Worm (Caenorhabditis elegans) whole organism, L3 larva: Measurements from ENCODE around the gene clec-2.

Experiments
- R02D3.7 ChIP-seq: fragments of 150-350 bp; optimal IDR thresholded peaks from 2 replicates; lab custom pipeline; 2014; ENCODE audit warnings: missing biosample characterization, missing genetic modification characterization
- ZK546.5 ChIP-seq: sonication (generic microtip); optimal IDR thresholded peaks from 2 replicates; lab custom pipeline; 2017; ENCODE audit warnings: missing biosample characterization, missing genetic modification characterization
- aly-2 ChIP-seq: fragments of 150-350 bp; optimal IDR thresholded peaks from 2 replicates; lab custom pipeline; 2014; ENCODE audit warnings: missing biosample characterization, missing genetic modification characterization
- ama-1 ChIP-seq: fragments of 150-350 bp; optimal IDR thresholded peaks from 2 replicates; lab custom pipeline; 2018
- ceh-16 ChIP-seq: sonication (generic microtip); optimal IDR thresholded peaks from 2 replicates; lab custom pipeline; 2017; ENCODE audit warnings: missing biosample characterization, missing genetic modification characterization
- ceh-82 ChIP-seq: fragments of 150-350 bp; optimal IDR thresholded peaks from 2 replicates; lab custom pipeline; 2014; ENCODE audit warnings: missing biosample characterization, missing genetic modification characterization
- ceh-9 ChIP-seq: sonication (generic microtip); optimal IDR thresholded peaks from 2 replicates; lab custom pipeline; 2018; ENCODE audit warnings: missing biosample characterization, missing genetic modification characterization
- daf-12 ChIP-seq: fragments of 150-350 bp; optimal IDR thresholded peaks from 2 replicates; lab custom pipeline; 2014; ENCODE audit warnings: missing biosample characterization, missing genetic modification reagents, missing genetic modification characterization
- egl-5 ChIP-seq: fragments of 150-350 bp; optimal IDR thresholded peaks from 2 replicates; lab custom pipeline; 2017; ENCODE audit warnings: missing biosample characterization, missing genetic modification reagents, missing genetic modification characterization, inconsistent platforms
- elt-1 ChIP-seq: fragments of 150-350 bp; optimal IDR thresholded peaks from 2 replicates; lab custom pipeline; 2014; ENCODE audit warnings: missing biosample characterization, missing genetic modification characterization
- elt-2 ChIP-seq: sonication (generic microtip); optimal IDR thresholded peaks from 2 replicates; lab custom pipeline; 2016; ENCODE audit warnings: missing genetic modification reagents, mild to moderate bottlenecking, missing genetic modification characterization, missing compliant biosample characterization
- elt-3 ChIP-seq, 3 experiments: fragments of 150-350 bp in 1 of 3; sonication (generic microtip) in 2 of 3; optimal IDR thresholded peaks; 2 replicates in 2 of 3; 4 replicates in 1 of 3; lab custom pipeline; 2014 to 2017; ENCODE audit warnings: missing biosample characterization in 3 of 3, missing genetic modification characterization in 3 of 3
- eor-1 ChIP-seq, 2 experiments: fragments of 150-350 bp; optimal IDR thresholded peaks; 2 replicates each; lab custom pipeline; 2014 to 2018; ENCODE audit warnings: missing biosample characterization in 2 of 2, missing genetic modification characterization in 2 of 2
- fkh-10 ChIP-seq: sonication (generic microtip); optimal IDR thresholded peaks from 2 replicates; lab custom pipeline; 2017; ENCODE audit warnings: missing biosample characterization, missing genetic modification reagents, missing genetic modification characterization
- fkh-2 ChIP-seq: fragments of 150-350 bp; optimal IDR thresholded peaks from 2 replicates; lab custom pipeline; 2014; ENCODE audit warnings: missing biosample characterization, missing genetic modification reagents, missing genetic modification characterization
- hmg-11 ChIP-seq: sonication (generic microtip); optimal IDR thresholded peaks from 2 replicates; lab custom pipeline; 2016; ENCODE audit warnings: missing genetic modification characterization, missing compliant biosample characterization
- jun-1 ChIP-seq: fragments of 150-350 bp; optimal IDR thresholded peaks from 2 replicates; lab custom pipeline; 2014; ENCODE audit warnings: missing biosample characterization, missing genetic modification reagents, missing genetic modification characterization
- lin-15B ChIP-seq: fragments of 150-350 bp; optimal IDR thresholded peaks from 2 replicates; lab custom pipeline; 2014; ENCODE audit warnings: missing biosample characterization, missing genetic modification characterization
- lin-39 ChIP-seq: fragments of 150-350 bp; optimal IDR thresholded peaks from 2 replicates; lab custom pipeline; 2018; ENCODE audit warnings: missing biosample characterization, missing genetic modification reagents, missing genetic modification characterization
- lsy-12 ChIP-seq: sonication (generic microtip); optimal IDR thresholded peaks from 2 replicates; lab custom pipeline; 2016; ENCODE audit warnings: mild to moderate bottlenecking, missing genetic modification characterization, missing compliant biosample characterization
- mdl-1 ChIP-seq: fragments of 150-350 bp; optimal IDR thresholded peaks from 2 replicates; lab custom pipeline; 2014; ENCODE audit warnings: missing biosample characterization, missing genetic modification characterization
- nhr-237 ChIP-seq: fragments of 150-350 bp; optimal IDR thresholded peaks from 2 replicates; lab custom pipeline; 2014; ENCODE audit warnings: missing biosample characterization, missing genetic modification characterization
- nhr-25 ChIP-seq: sonication (generic microtip); optimal IDR thresholded peaks from 2 replicates; lab custom pipeline; 2017; ENCODE audit warnings: missing biosample characterization, missing genetic modification characterization
- nhr-28 ChIP-seq: fragments of 150-350 bp; optimal IDR thresholded peaks from 2 replicates; lab custom pipeline; 2014; ENCODE audit warnings: missing biosample characterization, missing genetic modification characterization
- nhr-67 ChIP-seq: fragments of 150-350 bp; optimal IDR thresholded peaks from 2 replicates; lab custom pipeline; 2014; ENCODE audit warnings: missing biosample characterization, missing genetic modification characterization
- nhr-76 ChIP-seq: fragments of 150-350 bp; sonication (generic microtip); optimal IDR thresholded peaks from 5 replicates; lab custom pipeline; 2014; ENCODE audit warnings: missing biosample characterization, missing genetic modification characterization
- nhr-77 ChIP-seq: fragments of 150-350 bp; optimal IDR thresholded peaks from 2 replicates; lab custom pipeline; 2014; ENCODE audit warnings: missing biosample characterization, missing genetic modification characterization
- pha-4 ChIP-seq: fragments of 150-350 bp; optimal IDR thresholded peaks from 2 replicates; lab custom pipeline; 2014; ENCODE audit warnings: missing biosample characterization, missing genetic modification reagents, missing genetic modification characterization
- pqm-1 ChIP-seq: fragments of 150-350 bp; optimal IDR thresholded peaks from 2 replicates; lab custom pipeline; 2017; ENCODE audit warnings: missing biosample characterization, missing genetic modification characterization, inconsistent platforms
- sea-2 ChIP-seq: fragments of 150-350 bp; sonication (generic microtip); optimal IDR thresholded peaks from 4 replicates; lab custom pipeline; 2014; ENCODE audit warnings: missing biosample characterization, missing genetic modification reagents, missing genetic modification characterization
- skn-1 ChIP-seq: fragments of 150-350 bp; optimal IDR thresholded peaks from 2 replicates; lab custom pipeline; 2014; ENCODE audit warnings: missing biosample characterization, missing genetic modification characterization
- snpc-4 ChIP-seq: fragments of 150-350 bp; optimal IDR thresholded peaks from 2 replicates; lab custom pipeline; 2014; ENCODE audit warnings: missing biosample characterization, missing genetic modification characterization
- tbx-2 ChIP-seq: sonication (generic microtip); optimal IDR thresholded peaks from 2 replicates; lab custom pipeline; 2016; ENCODE audit warnings: mild to moderate bottlenecking, missing genetic modification characterization, missing compliant biosample characterization
- ztf-11 ChIP-seq: fragments of 150-350 bp; optimal IDR thresholded peaks from 2 replicates; lab custom pipeline; 2014; ENCODE audit warnings: missing biosample characterization, missing genetic modification characterization

The clec-2 gene

DNA sequence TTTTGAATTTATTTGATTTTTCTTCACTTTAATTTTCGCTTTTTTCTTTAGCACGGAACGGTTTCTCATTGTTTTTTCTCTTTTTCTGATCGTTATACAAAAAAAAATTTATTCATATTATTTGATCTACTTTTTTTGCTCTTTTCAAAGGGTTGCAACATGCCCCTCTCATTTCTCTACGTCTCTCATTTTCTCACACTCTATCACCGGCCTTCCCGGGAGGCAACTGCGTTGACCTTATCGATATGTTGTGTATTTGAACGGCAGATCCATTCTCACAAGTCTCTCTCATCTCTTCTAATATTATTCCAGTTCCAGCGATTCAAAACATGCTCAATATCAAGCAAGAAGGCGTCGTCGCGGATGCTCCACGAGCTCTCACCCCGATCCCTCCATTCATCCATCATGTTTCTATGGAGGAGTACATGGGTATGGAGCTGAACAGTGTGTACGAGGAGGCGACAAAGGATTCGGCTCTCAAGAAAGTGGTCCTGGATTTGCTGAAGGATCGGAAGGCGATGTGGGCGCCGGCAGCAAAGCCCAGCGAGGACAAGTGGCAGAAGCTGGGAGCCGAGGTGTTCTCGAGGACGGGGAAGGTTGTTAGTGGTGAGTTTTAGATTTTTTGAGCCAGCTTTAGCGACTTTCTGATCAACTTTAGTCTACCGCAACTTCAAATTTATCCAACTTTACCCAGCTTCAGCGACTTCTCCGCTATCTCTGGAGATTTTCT lies 22.5 kb downstream of the clec-2 start, which contains the start of gene lido-9:
TSS of gene lido-9 (plus strand) at position 234 of the 730 bp plus-strand sequence.
- no peak for TF ChIP-seq lin-39 (tag; lab: Kevin White, UChicago)
- no peak for TF ChIP-seq elt-1
- no peak for TF ChIP-seq daf-12 (tag; lab: Kevin White, UChicago)

ce11 chrII:2997828-2998441 lies 25.3 kb downstream of the clec-2 start:
- TF ChIP-seq jun-1 (tag; lab: Kevin White, UChicago) = no peak
- TF ChIP-seq ama-1 (lab: Kevin White, UChicago) = no peak
- TF ChIP-seq lin-15B (tag; lab: Kevin White, UChicago) = no peak
- no peak for TF ChIP-seq skn-1 (tag; lab: Kevin White, UChicago)
- TF ChIP-seq nhr-77 (tag; lab: Kevin White, UChicago) = no peak
- TF ChIP-seq pqm-1 (tag; lab: Kevin White, UChicago) = no peak
- TF ChIP-seq fkh-2 (tag; lab: Kevin White, UChicago) = no peak
- no peak for TF ChIP-seq tbx-2 (tag; lab: Kevin White, UChicago)
- no peak for TF ChIP-seq ceh-82
- no peak for TF ChIP-seq hmg-11 (tag; lab: Kevin White, UChicago)
- TF ChIP-seq elt-2 = no peak
- TF ChIP-seq ztf-11 (tag; lab: Kevin White, UChicago) = no peak
- TF ChIP-seq nhr-28 (tag; lab: Kevin White, UChicago) = no peak
- TF ChIP-seq fkh-10 (GFP tag; lab: Kevin White, UChicago) = no peak
- TF ChIP-seq lin-39 (tag; lab: Kevin White, UChicago) = no peak
- TF ChIP-seq aly-2 (tag; lab: Kevin White, UChicago) = no peak
- TF ChIP-seq egl-5 (tag; lab: Kevin White, UChicago) = no peak

ce11 chrII:2996721-2997120 lies 26.5 kb downstream of the clec-2 start, which contains the start of gene lido-8:
Gene lido-8 (plus strand): TSS chrII:2997021.
- TF ChIP-seq mdl-1 (tag; lab: Kevin White, UChicago) (no peak), ztf-11 (tag; lab: Kevin White, UChicago) (no peak), elt-3 (tag; optimal IDR thresholded peaks at IDR 0.05; lab: Kevin White, UChicago) (no peak), ceh-9 (tag; lab: Kevin White, UChicago) (no peak), eor-1 (tag; optimal IDR thresholded peaks at IDR 0.05; lab: Kevin White, UChicago) (no peak), nhr-67 (no peak), ceh-82 (no peak), elt-1 (no peak), nhr-28 (tag; lab: Kevin White, UChicago) (no peak), ZK546.5 (no peak), nhr-237 (tag; lab: Kevin White, UChicago) (no peak), ceh-16 (no peak), jun-1 (tag; lab: Kevin White, UChicago) (no peak), fkh-2 (tag; lab: Kevin White, UChicago) (no peak), lin-39 (tag; lab: Kevin White, UChicago) (no peak)

- TF ChIP-seq elt-2 (no peak), ceh-82 (no peak), elt-3 (tag; optimal IDR thresholded peaks at IDR 0.05; lab: Kevin White, UChicago) (no peak), nhr-76 (no peak), nhr-25 (tag; lab: Kevin White, UChicago) (peak; percentile 6), elt-1 (peak; percentile 7), R02D3.7 (tag; lab: Kevin White, UChicago) (no peak), sea-2 (GFP tag; lab: Kevin White, UChicago) (no peak)
Observed at ce11 chrII:2994590-2995392, 28.4 kb downstream of the clec-2 start.

DNA sequence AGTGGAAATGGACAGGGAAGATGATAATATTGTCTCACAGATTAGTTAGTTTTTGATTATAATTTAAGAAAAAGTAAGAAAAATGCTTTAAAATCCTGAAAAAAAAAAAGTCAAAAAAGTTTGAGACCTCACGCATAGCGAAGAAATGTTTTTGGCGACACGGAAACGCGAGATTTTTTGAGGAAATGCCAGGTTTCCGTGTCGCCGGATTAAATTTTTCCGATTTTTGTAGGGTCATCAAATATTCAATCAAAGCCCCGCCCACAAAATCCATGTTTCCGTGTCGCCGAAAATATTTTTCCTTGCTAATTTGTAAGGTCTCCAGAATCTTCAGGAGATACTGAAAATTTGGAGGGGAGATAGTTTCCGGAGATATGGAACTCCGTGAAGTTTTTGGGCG lies 30.9 kb downstream of the clec-2 start:
- TF ChIP-seq pqm-1 (tag; lab: Kevin White, UChicago) = no peak
- TF ChIP-seq sea-2 (GFP tag; lab: Kevin White, UChicago) = no peak
- no peak for TF ChIP-seq pha-4 (tag; lab: Kevin White, UChicago)
- TF ChIP-seq snpc-4 (tag; lab: Kevin White, UChicago) = no peak
- no peak for TF ChIP-seq nhr-77 (tag; lab: Kevin White, UChicago)
- TF ChIP-seq lsy-12 (tag; lab: Kevin White, UChicago) = no peak
